Worm (Caenorhabditis elegans) whole organism, young adult: ENCODE data around the gene rga-4.
A peak's percentile ranks its signal among the peaks of the same experiment; 100 is the strongest.

ENCODE experiments used
- B0336.3 ChIP-seq: fragments of 200-800 bp; sonication (Bioruptor generic); IDR thresholded peaks from 2 replicates; pipeline ENCODE4 v1.3.6; 2022; ENCODE audit warnings: missing genetic modification characterization, missing compliant biosample characterization
- Y67H2A.10 ChIP-seq: fragments of 200-800 bp; sonication (Bioruptor generic); conservative IDR thresholded peaks from 2 replicates; pipeline ENCODE4 v1.3.6; 2022; ENCODE audit warnings: missing genetic modification reagents, missing genetic modification characterization, missing compliant biosample characterization
- ZK185.1 ChIP-seq: sonication (generic microtip); optimal IDR thresholded peaks from 2 replicates; lab custom pipeline; 2016; ENCODE audit warnings: mild to moderate bottlenecking, missing genetic modification characterization, missing compliant biosample characterization; ENCODE audit not compliant: poor library complexity, severe bottlenecking
- ama-1 ChIP-seq, 3 experiments: fragments of 150-350 bp in 1 of 3; sonication (generic microtip) in 2 of 3; optimal IDR thresholded peaks; 2 replicates each; lab custom pipeline; 2014 to 2018; ENCODE audit warnings: missing biosample characterization in 2 of 3, missing genetic modification characterization in 2 of 3, missing genetic modification reagents in 2 of 3
- attf-5 ChIP-seq: fragments of 200-800 bp; sonication (Bioruptor generic); optimal IDR thresholded peaks from 2 replicates; lab custom pipeline; 2018; ENCODE audit warnings: mild to moderate bottlenecking, missing genetic modification characterization, missing compliant biosample characterization
- attf-6 ChIP-seq: fragments of 200-800 bp; sonication (Bioruptor generic); IDR thresholded peaks from 2 replicates; pipeline ENCODE4 v1.3.6; 2022; ENCODE audit warnings: missing genetic modification reagents, missing genetic modification characterization, missing compliant biosample characterization
- bed-1 ChIP-seq: fragments of 200-800 bp; sonication (Bioruptor generic); IDR thresholded peaks from 2 replicates; pipeline ENCODE4 v1.3.6; 2022; ENCODE audit warnings: missing genetic modification reagents, missing genetic modification characterization, missing compliant biosample characterization
- bed-2 ChIP-seq: fragments of 200-800 bp; sonication (Bioruptor generic); IDR thresholded peaks from 2 replicates; pipeline ENCODE4 v1.3.6; 2022; ENCODE audit warnings: missing genetic modification reagents, missing genetic modification characterization, missing compliant biosample characterization
- cebp-1 ChIP-seq, 2 experiments: fragments of 200-800 bp in 1 of 2; sonication (Bioruptor generic) in 1 of 2; sonication (generic microtip) in 1 of 2; IDR thresholded peaks in 1 of 2; optimal IDR thresholded peaks in 1 of 2; 2 replicates each; pipeline versions ENCODE4 v1.3.6 to Lab custom; 2017 to 2022; ENCODE audit warnings: missing compliant biosample characterization in 2 of 2, missing genetic modification characterization in 2 of 2, mild to moderate bottlenecking in 1 of 2, missing genetic modification reagents in 1 of 2, moderate library complexity in 1 of 2
- cebp-2 ChIP-seq: fragments of 200-800 bp; sonication (Bioruptor generic); IDR thresholded peaks from 2 replicates; pipeline ENCODE4 v1.3.6; 2022; ENCODE audit warnings: missing genetic modification characterization, missing compliant biosample characterization
- dpl-1 ChIP-seq: fragments of 150-350 bp; optimal IDR thresholded peaks from 2 replicates; lab custom pipeline; 2014; ENCODE audit warnings: missing biosample characterization, missing genetic modification reagents, missing genetic modification characterization
- egrh-3 ChIP-seq: fragments of 200-800 bp; sonication (Bioruptor generic); IDR thresholded peaks from 2 replicates; pipeline ENCODE4 v1.3.6; 2022; ENCODE audit warnings: missing genetic modification reagents, missing genetic modification characterization, missing compliant biosample characterization
- hmg-1.2 ChIP-seq: fragments of 200-800 bp; sonication (Bioruptor generic); IDR thresholded peaks from 2 replicates; pipeline ENCODE4 v1.3.6; 2022; ENCODE audit warnings: missing genetic modification reagents, missing genetic modification characterization, missing compliant biosample characterization
- lin-35 ChIP-seq, 3 experiments: fragments of 150-350 bp in 2 of 3; sonication (generic microtip) in 1 of 3; optimal IDR thresholded peaks; 2 replicates each; lab custom pipeline; 2014 to 2018; ENCODE audit warnings: missing biosample characterization in 3 of 3, missing genetic modification characterization in 3 of 3, missing genetic modification reagents in 3 of 3
- madf-10 ChIP-seq: sonication (generic microtip); optimal IDR thresholded peaks from 2 replicates; lab custom pipeline; 2016; ENCODE audit warnings: mild to moderate bottlenecking, missing genetic modification characterization, missing compliant biosample characterization
- madf-8 ChIP-seq: fragments of 200-800 bp; sonication (Bioruptor generic); conservative IDR thresholded peaks from 2 replicates; pipeline ENCODE4 v1.3.6; 2022; ENCODE audit warnings: missing genetic modification reagents, missing genetic modification characterization, missing compliant biosample characterization
- mcd-1 ChIP-seq: fragments of 200-800 bp; sonication (Bioruptor generic); IDR thresholded peaks from 2 replicates; pipeline ENCODE4 v1.3.6; 2022; ENCODE audit warnings: missing genetic modification reagents, missing genetic modification characterization, missing compliant biosample characterization
- mel-28 ChIP-seq: sonication (generic microtip); optimal IDR thresholded peaks from 2 replicates; lab custom pipeline; 2016; ENCODE audit warnings: borderline replicate concordance, mild to moderate bottlenecking, missing genetic modification characterization, missing compliant biosample characterization
- nhr-120 ChIP-seq: fragments of 200-800 bp; sonication (Bioruptor generic); IDR thresholded peaks from 2 replicates; pipeline ENCODE4 v1.3.6; 2022; ENCODE audit warnings: missing genetic modification characterization, missing compliant biosample characterization
- nhr-80 ChIP-seq: sonication (generic microtip); optimal IDR thresholded peaks from 2 replicates; lab custom pipeline; 2016; ENCODE audit warnings: missing genetic modification characterization, missing compliant biosample characterization
- rpc-1 ChIP-seq, 2 experiments: fragments of 150-350 bp in 1 of 2; sonication (generic microtip) in 1 of 2; optimal IDR thresholded peaks; 2 replicates each; lab custom pipeline; 2014 to 2018; ENCODE audit warnings: missing biosample characterization in 1 of 2, missing genetic modification characterization in 1 of 2, missing genetic modification reagents in 1 of 2, missing genotype in 1 of 2
- snpc-1.3 ChIP-seq: sonication (generic microtip); optimal IDR thresholded peaks from 2 replicates; lab custom pipeline; 2017; ENCODE audit warnings: missing genetic modification characterization, mild to moderate bottlenecking, missing compliant biosample characterization, antibody characterized with exemption, moderate library complexity, missing genotype, missing genetic modification reagents; ENCODE audit not compliant: insufficient read depth
- snpc-4 ChIP-seq, 5 experiments: fragments of 150-350 bp in 1 of 5; sonication (generic microtip) in 4 of 5; optimal IDR thresholded peaks; 2 replicates each; lab custom pipeline; 2014 to 2018; ENCODE audit warnings: missing genetic modification characterization in 5 of 5, missing biosample characterization in 3 of 5, antibody characterized with exemption in 2 of 5, mild to moderate bottlenecking in 2 of 5, missing compliant biosample characterization in 2 of 5, missing genotype in 2 of 5, moderate library complexity in 2 of 5, missing genetic modification reagents in 1 of 5
- zfh-2 ChIP-seq: fragments of 200-800 bp; sonication (Bioruptor generic); conservative IDR thresholded peaks from 2 replicates; pipeline ENCODE4 v1.3.6; 2022; ENCODE audit warnings: missing genetic modification reagents, missing genetic modification characterization, missing compliant biosample characterization
- ztf-25 ChIP-seq: fragments of 200-800 bp; sonication (Bioruptor generic); IDR thresholded peaks from 2 replicates; pipeline ENCODE4 v1.3.6; 2022; ENCODE audit warnings: missing genetic modification reagents, missing genetic modification characterization, missing compliant biosample characterization

Gene rga-4

ce11 chrV:1389838-1390237 lies 6.8 kb upstream of the rga-4 start:
- TF ChIP-seq nhr-80 (tag; lab: Kevin White, UChicago): peak; percentile 48
- TF ChIP-seq nhr-120 (GFP tag; lab: Robert Waterston, UW): no peak
- TF ChIP-seq dpl-1: no peak
- TF ChIP-seq madf-8 (GFP tag; lab: Robert Waterston, UW): no peak
- TF ChIP-seq bed-2 (GFP tag; lab: Robert Waterston, UW): no peak
- TF ChIP-seq ama-1 (optimal IDR thresholded peaks at IDR 0.05; lab: Kevin White, UChicago): no peak
- no peak for TF ChIP-seq ama-1 (GFP tag; optimal IDR thresholded peaks at IDR 0.05; lab: Kevin White, UChicago)
- TF ChIP-seq attf-6 (GFP tag; lab: Robert Waterston, UW): no peak
- TF ChIP-seq B0336.3 (GFP tag; lab: Robert Waterston, UW): no peak

DNA sequence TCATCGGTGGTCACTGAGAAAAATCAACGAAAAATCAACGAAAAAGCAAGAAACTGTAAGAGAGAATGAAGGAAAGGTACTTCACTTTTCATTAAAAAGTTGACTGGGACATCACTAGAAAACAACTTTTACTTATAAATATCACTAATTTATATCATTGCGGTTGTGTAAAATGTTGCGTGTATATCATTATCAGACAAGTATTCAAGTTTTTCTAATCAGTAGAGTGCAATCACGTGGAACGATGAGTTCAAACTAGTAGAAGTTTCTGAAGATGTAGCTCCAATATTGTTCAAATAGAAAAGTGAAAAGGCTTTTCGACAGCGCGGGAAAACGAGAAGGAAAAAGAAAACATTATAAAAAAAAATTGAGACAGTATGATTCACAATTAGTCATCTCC lies 5.2 kb upstream of the rga-4 start:
- TF ChIP-seq nhr-80 (tag; lab: Kevin White, UChicago) (peak; percentile 37), bed-1 (GFP tag; lab: Robert Waterston, UW) (no peak)

- TF ChIP-seq Y67H2A.10 (GFP tag; lab: Robert Waterston, UW) (no peak), mcd-1 (GFP tag; lab: Robert Waterston, UW) (0 out of 2 replicates have a peak, but pooled peaks have one; percentile 6), mel-28 (tag; lab: Kevin White, UChicago) (no peak), rpc-1 (optimal IDR thresholded peaks at IDR 0.05; lab: Kevin White, UChicago) (no peak), rpc-1 (tag; optimal IDR thresholded peaks at IDR 0.05; lab: Kevin White, UChicago) (no peak), egrh-3 (GFP tag; lab: Robert Waterston, UW) (peak; percentile 51; the same call in 1 of the 2 replicates), snpc-1.3 (no peak), zfh-2 (GFP tag; lab: Robert Waterston, UW) (peak; percentile 84), ZK185.1 (tag; lab: Kevin White, UChicago) (no peak)
- TF ChIP-seq, all 124 proteins: peak for 3
These were observed 5.0 kb downstream of the rga-4 start for ce11 chrV:1378010-1378409.

ce11 chrV:1375007-1375406 lies 8.0 kb downstream of the rga-4 start:
- TF ChIP-seq ztf-25 (no peak), zfh-2 (GFP tag; lab: Robert Waterston, UW) (peak; percentile 78)

ce11 chrV:1370914-1371313 lies 12.1 kb downstream of the rga-4 start, which contains the start of gene snt-3:
snt-3 (minus strand) TSS chrV:1371014.
- no peak for TF ChIP-seq cebp-2 (GFP tag; lab: Robert Waterston, UW)

ce11 chrV:1368138-1368537 lies 14.9 kb downstream of the rga-4 start:
- no peak for TF ChIP-seq madf-10 (tag; lab: Kevin White, UChicago)
- peak; percentile 80 for TF ChIP-seq zfh-2 (GFP tag; lab: Robert Waterston, UW)
- no peak for TF ChIP-seq snpc-4 (GFP tag; optimal IDR thresholded peaks at IDR 0.05; lab: Kevin White, UChicago)
- TF ChIP-seq snpc-4 (tag; optimal IDR thresholded peaks at IDR 0.05; lab: Kevin White, UChicago): peak in 1 of 4 experiments; percentile 47
- TF ChIP-seq egrh-3 (GFP tag; lab: Robert Waterston, UW): peak; percentile 28; the same call in 1 of the 2 replicates

DNA sequence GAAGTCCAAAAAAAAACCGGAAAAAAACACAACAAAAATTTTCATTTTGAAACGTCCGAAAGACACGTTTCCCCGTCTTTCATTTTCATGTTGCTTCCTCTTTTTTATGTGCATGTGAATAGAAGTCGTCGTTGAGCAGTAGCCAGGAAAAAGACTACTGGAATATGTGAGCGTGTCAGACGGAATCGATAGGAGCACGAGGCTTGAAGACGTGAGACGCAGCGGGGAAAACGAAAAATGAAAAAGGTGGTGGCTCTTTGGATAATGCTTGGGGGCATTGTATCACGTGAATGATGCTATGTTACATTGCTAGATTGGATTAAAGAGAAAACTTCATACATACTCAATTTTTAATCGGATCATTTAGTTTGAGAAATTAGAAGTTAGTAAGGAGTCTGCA lies 17.0 kb downstream of the rga-4 start:
- TF ChIP-seq cebp-1 (GFP tag; IDR thresholded peaks at IDR 0.05; lab: Robert Waterston, UW): no peak
- TF ChIP-seq cebp-1 (tag; optimal IDR thresholded peaks at IDR 0.05; lab: Kevin White, UChicago): peak; percentile 13
- peak; percentile 42; the same call in 1 of the 2 replicates for TF ChIP-seq hmg-1.2 (GFP tag; lab: Robert Waterston, UW)
- no peak for TF ChIP-seq mcd-1 (GFP tag; lab: Robert Waterston, UW)
- peak in 1 of 3 experiments; percentile 25 for TF ChIP-seq lin-35 (GFP tag; optimal IDR thresholded peaks at IDR 0.05; lab: Kevin White, UChicago)
- no peak for TF ChIP-seq attf-5
